Worm (Caenorhabditis elegans): Measurements from ENCODE around the gene cutl-23.

- TF ChIP-seq pha-4 (tag; optimal IDR thresholded peaks at IDR 0.05) = no peak
- TF ChIP-seq F13H6.1 (tag; optimal IDR thresholded peaks at IDR 0.05) = no peak
These were observed 6.0 kb upstream of the cutl-23 start for ce11 chrIII:5763988-5764387.

Data from whole organism, late embryonic.